Fruit fly (Drosophila melanogaster) whole organism, embryonic: ENCODE data around the gene Ufsp2.

Experiments
- B-H2 ChIP-seq: fragments of 200-800 bp; sonication (Bioruptor generic); optimal IDR thresholded peaks from 2 replicates; lab custom pipeline; 2018; ENCODE audit warnings: missing biosample characterization, mild to moderate bottlenecking, missing genetic modification characterization
- BtbVII ChIP-seq: fragments of 200-800 bp; sonication (Bioruptor generic); optimal IDR thresholded peaks from 3 replicates; lab custom pipeline; 2017; ENCODE audit warnings: missing biosample characterization, mild to moderate bottlenecking, missing genetic modification characterization
- CG10147 ChIP-seq: fragments of 200-800 bp; sonication (Bioruptor generic); optimal IDR thresholded peaks from 2 replicates; lab custom pipeline; 2019; ENCODE audit warnings: missing biosample characterization, mild to moderate bottlenecking, missing genetic modification characterization, moderate library complexity
- CG13424 ChIP-seq: fragments of 200-800 bp; sonication (Bioruptor generic); optimal IDR thresholded peaks from 2 replicates; lab custom pipeline; 2019; ENCODE audit warnings: missing biosample characterization, mild to moderate bottlenecking, missing genetic modification characterization, moderate library complexity
- CG18262 ChIP-seq: fragments of 200-800 bp; optimal IDR thresholded peaks from 3 replicates; lab custom pipeline; 2019; ENCODE audit warnings: missing biosample characterization, mild to moderate bottlenecking, missing genetic modification characterization, moderate library complexity
- CG2116 ChIP-seq: fragments of 200-800 bp; sonication (Bioruptor generic); optimal IDR thresholded peaks from 3 replicates; lab custom pipeline; 2018; ENCODE audit warnings: missing biosample characterization, mild to moderate bottlenecking, missing genetic modification characterization
- CG2129 ChIP-seq: fragments of 200-800 bp; sonication (Bioruptor generic); IDR thresholded peaks from 2 replicates; pipeline ENCODE4 v1.3.6; 2022; ENCODE audit warnings: missing biosample characterization, missing genetic modification characterization; ENCODE audit not compliant: partially characterized antibody
- CG2712 ChIP-seq: fragments of 200-800 bp; optimal IDR thresholded peaks from 3 replicates; lab custom pipeline; 2019; ENCODE audit warnings: missing biosample characterization, mild to moderate bottlenecking, missing genetic modification characterization, moderate library complexity
- CG30020 ChIP-seq: fragments of 200-800 bp; optimal IDR thresholded peaks from 2 replicates; lab custom pipeline; 2019; ENCODE audit warnings: missing biosample characterization, mild to moderate bottlenecking, missing genetic modification characterization, moderate library complexity
- CG34224 ChIP-seq: fragments of 200-800 bp; sonication (Bioruptor generic); IDR thresholded peaks from 3 replicates; pipeline ENCODE4 v1.3.6; 2022; ENCODE audit warnings: missing biosample characterization, missing genetic modification characterization; ENCODE audit not compliant: partially characterized antibody
- CG4617 ChIP-seq: fragments of 200-800 bp; sonication (Bioruptor generic); optimal IDR thresholded peaks from 3 replicates; lab custom pipeline; 2016; ENCODE audit warnings: missing biosample characterization, missing genetic modification characterization, borderline replicate concordance
- CG5180 ChIP-seq: fragments of 200-800 bp; sonication (Bioruptor generic); optimal IDR thresholded peaks from 3 replicates; lab custom pipeline; 2017; ENCODE audit warnings: missing biosample characterization, missing genetic modification characterization, mild to moderate bottlenecking, moderate library complexity, missing genetic modification reagents
- Dll ChIP-seq: fragments of 200-800 bp; sonication (Bioruptor generic); IDR thresholded peaks from 4 replicates; pipeline ENCODE4 v1.3.6; 2022; ENCODE audit warnings: missing biosample characterization, missing genetic modification characterization; ENCODE audit not compliant: partially characterized antibody
- Doc3 ChIP-seq: fragments of 200-800 bp; sonication (Bioruptor generic); IDR thresholded peaks from 3 replicates; pipeline ENCODE4 v1.3.6; 2022; ENCODE audit warnings: missing biosample characterization, missing genetic modification characterization; ENCODE audit not compliant: partially characterized antibody
- E2f2 ChIP-seq: fragments of 200-800 bp; sonication (Bioruptor generic); IDR thresholded peaks from 2 replicates; pipeline ENCODE4 v1.3.6; 2022; ENCODE audit warnings: missing biosample characterization, missing genetic modification characterization
- Hey ChIP-seq: fragments of 200-800 bp; sonication (Bioruptor generic); optimal IDR thresholded peaks from 3 replicates; lab custom pipeline; 2018; ENCODE audit warnings: missing biosample characterization, mild to moderate bottlenecking, missing genetic modification characterization
- HmgD ChIP-seq: fragments of 200-800 bp; sonication (Bioruptor generic); optimal IDR thresholded peaks from 3 replicates; lab custom pipeline; 2016; ENCODE audit warnings: missing biosample characterization, missing genetic modification characterization
- Hr39 ChIP-seq: fragments of >200 bp; optimal IDR thresholded peaks from 2 replicates; lab custom pipeline; 2017
- MESR4 ChIP-seq: fragments of 200-800 bp; sonication (Bioruptor generic); optimal IDR thresholded peaks from 2 replicates; lab custom pipeline; 2018; ENCODE audit warnings: missing biosample characterization, mild to moderate bottlenecking, missing genetic modification characterization, moderate library complexity
- Med ChIP-seq: fragments of 200-800 bp; sonication (Bioruptor generic); peaks from one replicate; lab custom pipeline; 2016; ENCODE audit warnings: missing biosample characterization, missing genetic modification characterization, mild to moderate bottlenecking, inconsistent platforms, moderate library complexity
- Nf-YC ChIP-seq: fragments of 200-800 bp; optimal IDR thresholded peaks from 3 replicates; lab custom pipeline; 2019; ENCODE audit warnings: missing biosample characterization, mild to moderate bottlenecking, missing genetic modification characterization, moderate library complexity
- Usf ChIP-seq: fragments of 200-800 bp; sonication (Bioruptor generic); optimal IDR thresholded peaks from 2 replicates; lab custom pipeline; 2017; ENCODE audit warnings: missing genotype, missing biosample characterization, missing genetic modification characterization
- Xrp1 ChIP-seq: fragments of 200-800 bp; sonication (Bioruptor generic); IDR thresholded peaks from 2 replicates; pipeline ENCODE4 v1.3.6; 2022; ENCODE audit warnings: missing biosample characterization, missing genetic modification characterization
- ac ChIP-seq: fragments of 200-800 bp; sonication (Bioruptor generic); optimal IDR thresholded peaks from 3 replicates; lab custom pipeline; 2017; ENCODE audit warnings: missing biosample characterization, mild to moderate bottlenecking, missing genetic modification characterization
- bbx ChIP-seq: fragments of 200-800 bp; sonication (Bioruptor generic); IDR thresholded peaks from 2 replicates; pipeline ENCODE4 v1.3.6; 2022; ENCODE audit warnings: missing biosample characterization, missing genetic modification characterization; ENCODE audit not compliant: partially characterized antibody
- bowl ChIP-seq: fragments of 200-800 bp; sonication (Bioruptor generic); IDR thresholded peaks from 2 replicates; pipeline ENCODE4 v1.3.6; 2022; ENCODE audit warnings: missing biosample characterization, missing genetic modification characterization
- cg ChIP-seq: fragments of 200-800 bp; sonication (Bioruptor generic); optimal IDR thresholded peaks from 3 replicates; lab custom pipeline; 2019; ENCODE audit warnings: missing biosample characterization, mild to moderate bottlenecking, missing genetic modification characterization, moderate library complexity
- dysf ChIP-seq: fragments of 200-800 bp; sonication (Bioruptor generic); IDR thresholded peaks from 3 replicates; pipeline ENCODE4 v1.3.6; 2022; ENCODE audit warnings: missing biosample characterization, missing genetic modification characterization
- esg ChIP-seq: fragments of 200-800 bp; sonication (Bioruptor generic); conservative IDR thresholded peaks from 2 replicates; pipeline ENCODE4 v1.3.6; 2022; ENCODE audit warnings: missing biosample characterization, missing genetic modification characterization
- exex ChIP-seq: fragments of 200-800 bp; sonication (Bioruptor generic); optimal IDR thresholded peaks from 4 replicates; lab custom pipeline; 2018; ENCODE audit warnings: missing biosample characterization, mild to moderate bottlenecking, missing genetic modification characterization, moderate library complexity
- eyg ChIP-seq: fragments of 200-800 bp; sonication (Bioruptor generic); optimal IDR thresholded peaks from 3 replicates; lab custom pipeline; 2016; ENCODE audit warnings: missing biosample characterization, missing genetic modification characterization
- gro ChIP-seq: fragments of 200-800 bp; sonication (Bioruptor generic); optimal IDR thresholded peaks from 2 replicates; lab custom pipeline; 2016; ENCODE audit warnings: missing biosample characterization, missing genetic modification characterization
- kni ChIP-seq: fragments of 200-800 bp; sonication (Bioruptor generic); optimal IDR thresholded peaks from 3 replicates; lab custom pipeline; 2017; ENCODE audit warnings: mild to moderate bottlenecking, missing biosample characterization, missing genetic modification reagents, missing genetic modification characterization
- lbe ChIP-seq: fragments of 200-800 bp; sonication (Bioruptor generic); optimal IDR thresholded peaks from 2 replicates; lab custom pipeline; 2016; ENCODE audit warnings: missing biosample characterization, mild to moderate bottlenecking, missing genetic modification characterization
- mirr ChIP-seq: fragments of 200-800 bp; sonication (Bioruptor generic); optimal IDR thresholded peaks from 3 replicates; lab custom pipeline; 2018; ENCODE audit warnings: missing biosample characterization, mild to moderate bottlenecking, missing genetic modification characterization
- nerfin-2 ChIP-seq: fragments of 200-800 bp; sonication (Bioruptor generic); IDR thresholded peaks from 2 replicates; pipeline ENCODE4 v1.3.6; 2022; ENCODE audit warnings: missing biosample characterization, missing genetic modification characterization; ENCODE audit not compliant: partially characterized antibody
- nom ChIP-seq: fragments of 200-800 bp; sonication (Bioruptor generic); optimal IDR thresholded peaks from 2 replicates; lab custom pipeline; 2017; ENCODE audit warnings: missing biosample characterization, missing genetic modification characterization, mild to moderate bottlenecking, moderate library complexity, missing genetic modification reagents
- otp ChIP-seq: fragments of 200-800 bp; sonication (Bioruptor generic); IDR thresholded peaks from 3 replicates; pipeline ENCODE4, ENCODE4 v1.3.6; 2022; ENCODE audit warnings: missing biosample characterization, missing genetic modification characterization
- p53 ChIP-seq: fragments of 200-800 bp; sonication (Bioruptor generic); optimal IDR thresholded peaks from 2 replicates; lab custom pipeline; 2016; ENCODE audit warnings: missing biosample characterization, missing genetic modification characterization
- pb ChIP-seq: fragments of 200-800 bp; sonication (Bioruptor generic); optimal IDR thresholded peaks from 3 replicates; lab custom pipeline; 2016; ENCODE audit warnings: missing biosample characterization, missing genetic modification characterization
- phol ChIP-seq: fragments of 200-800 bp; sonication (Bioruptor generic); optimal IDR thresholded peaks from 3 replicates; lab custom pipeline; 2018; ENCODE audit warnings: missing biosample characterization, mild to moderate bottlenecking, missing genetic modification characterization, moderate library complexity
- sc ChIP-seq, 3 experiments: fragments of >200 bp in 2 of 3; fragments of 200-800 bp in 1 of 3; sonication (Bioruptor generic) in 1 of 3; optimal IDR thresholded peaks; 2 replicates in 2 of 3; 3 replicates in 1 of 3; lab custom pipeline; 2017; ENCODE audit warnings: mild to moderate bottlenecking in 1 of 3, missing biosample characterization in 1 of 3, missing genetic modification characterization in 1 of 3, missing genetic modification reagents in 1 of 3
- sim ChIP-seq: fragments of 200-800 bp; sonication (Bioruptor generic); IDR thresholded peaks from 2 replicates; pipeline ENCODE4 v1.3.6; 2022; ENCODE audit warnings: missing biosample characterization, missing genetic modification characterization
- sna ChIP-seq: fragments of 200-800 bp; sonication (Bioruptor generic); IDR thresholded peaks from 2 replicates; pipeline ENCODE4 v1.3.6; 2022; ENCODE audit warnings: missing biosample characterization, missing genetic modification characterization; ENCODE audit not compliant: partially characterized antibody
- tin ChIP-seq: fragments of 200-800 bp; sonication (Bioruptor generic); optimal IDR thresholded peaks from 3 replicates; lab custom pipeline; 2016; ENCODE audit warnings: missing biosample characterization, missing genetic modification characterization
- ttk ChIP-seq: fragments of 200-800 bp; sonication (Bioruptor generic); IDR thresholded peaks from 2 replicates; pipeline ENCODE4 v2.1.2; 2022; ENCODE audit warnings: missing biosample characterization, missing genetic modification characterization
- unc-4 ChIP-seq: fragments of 200-800 bp; sonication (Bioruptor generic); IDR thresholded peaks from 2 replicates; pipeline ENCODE4 v1.3.6; 2022; ENCODE audit warnings: missing biosample characterization, missing genetic modification characterization; ENCODE audit not compliant: partially characterized antibody
- vvl ChIP-seq: fragments of 200-800 bp; sonication (Bioruptor generic); IDR thresholded peaks from 2 replicates; pipeline ENCODE4 v1.3.6; 2022; ENCODE audit warnings: missing biosample characterization, missing genetic modification characterization

Ufsp2 gene

dm6 chr3L:15553993-15554644 is 22.3 kb upstream of the Ufsp2 start, which contains the start of gene AGO2 (continued):
- peak; percentile 91 for TF ChIP-seq HmgD (GFP tag; lab: Kevin White, UChicago)
- peak; percentile 90 for TF ChIP-seq phol (tag; lab: Kevin White, UChicago)
- peak; percentile 68 for TF ChIP-seq Med (GFP tag; lab: Kevin White, UChicago)
- peak; percentile 34; the same call in 1 of the 2 replicates for TF ChIP-seq vvl (GFP tag; lab: Robert Waterston, UW)
- TF ChIP-seq CG4617: peak; percentile 93
- TF ChIP-seq nom (GFP tag; lab: Kevin White, UChicago): peak; percentile 100
- TF ChIP-seq CG2129 (GFP tag; lab: Robert Waterston, UW): no peak
- TF ChIP-seq pb (GFP tag; lab: Kevin White, UChicago): peak; percentile 39
- no peak for TF ChIP-seq otp (GFP tag; lab: Robert Waterston, UW)
- TF ChIP-seq E2f2 (GFP tag; lab: Robert Waterston, UW): peak; percentile 94
- peak; percentile 6 for TF ChIP-seq CG2712 (tag; lab: Kevin White, UChicago)
- TF ChIP-seq CG34224: peak; percentile 83
- no peak for TF ChIP-seq p53 (GFP tag; lab: Kevin White, UChicago)
- peak; percentile 61 for TF ChIP-seq kni (GFP tag; lab: Kevin White, UChicago)
- TF ChIP-seq Hey (tag; lab: Kevin White, UChicago): no peak
- no peak for TF ChIP-seq Hr39 (lab: Kevin White, UChicago)
- TF ChIP-seq Dll (GFP tag; lab: Robert Waterston, UW): peak; percentile 73
- no peak for TF ChIP-seq bowl (GFP tag; lab: Robert Waterston, UW)
- TF ChIP-seq mirr: peak; percentile 32
- no peak for TF ChIP-seq dysf (GFP tag; lab: Robert Waterston, UW)
- no peak for TF ChIP-seq B-H2 (GFP tag; lab: Kevin White, UChicago)
- TF ChIP-seq CG10147 (GFP tag; lab: Kevin White, UChicago): peak; percentile 38
- peak; percentile 69 for TF ChIP-seq bbx (GFP tag; lab: Robert Waterston, UW)
- peak; percentile 91 for TF ChIP-seq CG2116 (GFP tag; lab: Kevin White, UChicago)
- TF ChIP-seq cg (GFP tag; lab: Kevin White, UChicago): peak; percentile 52
- no peak for TF ChIP-seq sc (optimal IDR thresholded peaks at IDR 0.05; lab: Kevin White, UChicago)
- TF ChIP-seq sc (GFP tag; optimal IDR thresholded peaks at IDR 0.05; lab: Kevin White, UChicago): no peak
- TF ChIP-seq MESR4 (GFP tag; lab: Kevin White, UChicago): peak; percentile 99
- no peak for TF ChIP-seq esg (GFP tag; lab: Robert Waterston, UW)
- TF ChIP-seq ttk (GFP tag; lab: Robert Waterston, UW): no peak; the same call in 1 of the 2 replicates
- TF ChIP-seq BtbVII (GFP tag; lab: Kevin White, UChicago): peak; percentile 9
- peak; percentile 60 for TF ChIP-seq sna (GFP tag; lab: Robert Waterston, UW)
- peak; percentile 19 for TF ChIP-seq Nf-YC
- TF ChIP-seq Xrp1: peak; percentile 41; the same call in 1 of the 2 replicates
- peak; percentile 33 for TF ChIP-seq exex (tag; lab: Kevin White, UChicago)
- peak; percentile 11 for TF ChIP-seq CG5180 (GFP tag; lab: Kevin White, UChicago)
- TF ChIP-seq CG13424 (tag; lab: Kevin White, UChicago): peak; percentile 8
- TF ChIP-seq Usf (GFP tag; lab: Kevin White, UChicago): no peak
- no peak for TF ChIP-seq gro (GFP tag; lab: Kevin White, UChicago)
- peak; percentile 73; the same call in 1 of the 2 replicates for TF ChIP-seq nerfin-2 (GFP tag; lab: Robert Waterston, UW)
- TF ChIP-seq lbe (GFP tag; lab: Kevin White, UChicago): peak; percentile 43
- peak; percentile 20 for TF ChIP-seq CG18262
- peak; percentile 63 for TF ChIP-seq CG30020 (tag; lab: Kevin White, UChicago)
- TF ChIP-seq eyg (GFP tag; lab: Kevin White, UChicago): peak; percentile 0
- TF ChIP-seq unc-4: peak; percentile 58
- peak; percentile 4 for TF ChIP-seq tin (GFP tag; lab: Kevin White, UChicago)
- TF ChIP-seq sim (GFP tag; lab: Robert Waterston, UW): no peak
- TF ChIP-seq Doc3: peak; percentile 45; the same call in 1 of the 3 replicates
- peak; percentile 55 for TF ChIP-seq ac (GFP tag; lab: Kevin White, UChicago)
